Fruit fly (Drosophila melanogaster): ENCODE data around the gene CBP.

DNA sequence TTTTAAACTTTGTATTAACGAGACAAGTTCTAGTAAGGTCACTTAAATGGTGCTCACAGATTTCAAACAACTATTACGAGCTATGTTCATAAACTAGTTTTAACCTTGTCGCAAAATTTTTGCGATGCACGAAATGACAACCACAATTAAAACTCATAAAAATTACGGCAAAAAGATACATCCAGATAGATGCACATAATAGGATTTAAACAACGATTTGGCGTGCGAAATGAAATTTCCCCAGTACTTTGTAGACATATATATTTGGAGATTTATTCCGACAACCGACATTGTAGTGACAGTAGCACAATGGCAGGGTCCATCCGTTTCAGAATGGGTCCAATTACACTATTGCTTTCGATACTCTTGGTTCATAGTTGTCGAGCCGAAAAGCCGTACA lies 40.7 kb downstream of the CBP start, which contains the start of gene CheA7a:
- TF ChIP-seq bab1 (GFP tag; optimal IDR thresholded peaks at IDR 0.05), result no peak
- no peak for TF ChIP-seq CG11617 (GFP tag; optimal IDR thresholded peaks at IDR 0.05)
- TF ChIP-seq CG14711 (tag; optimal IDR thresholded peaks at IDR 0.05), result no peak
- TF ChIP-seq cic (GFP tag; optimal IDR thresholded peaks at IDR 0.05), result no peak
- no peak for TF ChIP-seq Hr96 (GFP tag; optimal IDR thresholded peaks at IDR 0.05)
- TF ChIP-seq pad (GFP tag; optimal IDR thresholded peaks at IDR 0.05), result no peak
- TF ChIP-seq kay (GFP tag; ENCODE audit: borderline replicate concordance), result no peak
- no peak for TF ChIP-seq CG7101 (tag; optimal IDR thresholded peaks at IDR 0.05)
- TF ChIP-seq CG1620 (GFP tag; optimal IDR thresholded peaks at IDR 0.05), result no peak
- no peak for TF ChIP-seq toe (GFP tag; optimal IDR thresholded peaks at IDR 0.05)
